Worm (Caenorhabditis elegans): ENCODE results near the gene gen-1.

gen-1 gene

DNA sequence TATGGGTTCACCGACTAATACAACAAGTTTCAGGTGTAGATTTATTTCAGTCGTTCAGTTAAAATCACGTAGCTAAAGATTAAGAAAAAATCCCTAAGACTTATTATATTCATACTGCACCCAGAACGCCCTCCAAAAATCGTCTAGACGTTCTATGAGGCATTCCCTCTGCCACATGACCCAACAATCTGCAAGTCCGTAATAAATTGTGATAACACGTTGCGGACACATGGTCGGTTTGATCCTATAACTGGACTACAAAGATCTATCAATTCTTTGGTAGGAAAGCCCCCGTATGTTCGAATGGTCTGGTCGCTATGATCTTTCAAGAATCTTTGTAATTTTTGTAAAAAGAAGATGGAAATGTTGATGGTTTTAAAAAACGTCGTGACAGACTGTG is 32.0 kb downstream of the gen-1 start:
- peak; percentile 41 for TF ChIP-seq blmp-1 (tag; optimal IDR thresholded peaks at IDR 0.05; ENCODE audit: insufficient read depth)
- TF ChIP-seq lin-13 (GFP tag; optimal IDR thresholded peaks at IDR 0.05) = no peak
- no peak for TF ChIP-seq unc-62 (GFP tag; optimal IDR thresholded peaks at IDR 0.05)
- peak; percentile 56 for TF ChIP-seq sma-9 (GFP tag; optimal IDR thresholded peaks at IDR 0.05)
- no peak for TF ChIP-seq sma-9 (tag; optimal IDR thresholded peaks at IDR 0.05)
- TF ChIP-seq ztf-1 (GFP tag; conservative IDR thresholded peaks at IDR 0.05) = no peak
- TF ChIP-seq skn-1 (tag; optimal IDR thresholded peaks at IDR 0.05) = no peak
- TF ChIP-seq nhr-21 (tag; optimal IDR thresholded peaks at IDR 0.05) = peak; percentile 57

DNA sequence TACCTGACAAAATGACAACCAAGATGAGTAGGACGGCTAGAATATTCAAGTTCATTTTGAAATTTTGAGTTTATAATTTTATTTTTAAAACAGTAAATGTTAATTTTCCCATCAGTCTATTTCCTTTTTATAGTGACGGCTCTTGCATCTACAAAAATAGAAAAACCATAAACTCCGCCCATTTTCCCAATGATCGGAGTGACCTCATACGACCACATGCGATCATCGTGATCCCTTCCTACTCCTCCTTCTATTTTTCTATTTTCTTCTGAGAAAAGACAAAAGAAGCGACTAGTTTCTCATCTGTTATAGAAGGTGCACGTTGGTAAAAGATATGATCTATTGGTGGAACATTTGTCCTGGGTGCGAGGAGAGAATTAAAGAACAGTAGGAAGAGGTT is 32.5 kb downstream of the gen-1 start, which contains the start of gene C23G10.11:
C23G10.11 (minus strand) TSS at position 101 of the 400 bp plus-strand sequence.
- TF ChIP-seq R02D3.7 (tag; optimal IDR thresholded peaks at IDR 0.05) (no peak), lsy-2 (tag; optimal IDR thresholded peaks at IDR 0.05) (no peak), ztf-4 (tag; optimal IDR thresholded peaks at IDR 0.05) (no peak)

DNA sequence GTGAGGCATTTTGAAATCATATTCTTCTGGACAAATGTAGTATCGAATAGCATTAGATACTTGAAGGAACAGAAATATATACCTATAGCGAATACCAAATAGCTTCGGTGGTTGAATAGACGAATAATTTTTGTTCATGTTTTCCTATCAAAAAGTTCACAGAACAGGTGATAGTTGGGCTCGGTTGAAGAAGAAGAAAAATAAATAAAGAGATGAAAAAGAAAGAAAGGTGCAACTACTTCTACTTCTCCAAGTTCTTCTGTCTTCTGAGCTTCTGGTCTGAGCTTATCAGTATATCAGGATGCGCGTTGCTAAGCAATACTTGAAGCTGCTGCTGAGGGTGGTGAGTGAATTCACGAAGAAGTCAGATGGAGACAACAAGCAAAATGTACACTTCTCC is 34.0 kb downstream of the gen-1 start, which contains the start of gene C23G10.10:
C23G10.10 (minus strand) TSS at position 101 of the 400 bp plus-strand sequence.
- no peak for TF ChIP-seq lin-39 (tag; optimal IDR thresholded peaks at IDR 0.05)
- no peak for TF ChIP-seq R02D3.7 (tag; optimal IDR thresholded peaks at IDR 0.05)
- no peak for TF ChIP-seq snpc-4 (tag; optimal IDR thresholded peaks at IDR 0.05)
- no peak for TF ChIP-seq Y55F3AM.14 (GFP tag; optimal IDR thresholded peaks at IDR 0.05)
- no peak for TF ChIP-seq unc-62 (GFP tag; optimal IDR thresholded peaks at IDR 0.05)
- no peak for TF ChIP-seq nhr-77 (tag; optimal IDR thresholded peaks at IDR 0.05)
- no peak for TF ChIP-seq nhr-25 (tag; optimal IDR thresholded peaks at IDR 0.05)
- no peak for TF ChIP-seq ztf-4 (tag; optimal IDR thresholded peaks at IDR 0.05)
- TF ChIP-seq lin-11 (tag; optimal IDR thresholded peaks at IDR 0.05) = no peak
- no peak for TF ChIP-seq dmd-4 (tag; optimal IDR thresholded peaks at IDR 0.05)
- no peak for TF ChIP-seq nhr-23 (tag; optimal IDR thresholded peaks at IDR 0.05)

ce11 chrIII:6210215-6210822 is 37.6 kb downstream of the gen-1 start:
- TF ChIP-seq snpc-4 (tag; optimal IDR thresholded peaks at IDR 0.05) (peak; percentile 8), ZK546.5 (tag; optimal IDR thresholded peaks at IDR 0.05) (no peak), sma-3 (GFP tag; optimal IDR thresholded peaks at IDR 0.05) (no peak), Y55F3AM.14 (GFP tag; optimal IDR thresholded peaks at IDR 0.05) (no peak)

ce11 chrIII:6208984-6209383 is 39.0 kb downstream of the gen-1 start, which contains the start of gene C23G10.1:
Gene C23G10.1, plus strand, starts transcription at chrIII:6209284.
- no peak for TF ChIP-seq alr-1 (tag; optimal IDR thresholded peaks at IDR 0.05)
- no peak for TF ChIP-seq ama-1 (optimal IDR thresholded peaks at IDR 0.05)
- TF ChIP-seq fos-1 (tag; optimal IDR thresholded peaks at IDR 0.05) = no peak
- TF ChIP-seq lin-11 (tag; optimal IDR thresholded peaks at IDR 0.05) = no peak
- TF ChIP-seq zag-1 (tag; optimal IDR thresholded peaks at IDR 0.05) = no peak
- TF ChIP-seq nhr-23 (tag; optimal IDR thresholded peaks at IDR 0.05) = no peak
- TF ChIP-seq nhr-10 (tag; optimal IDR thresholded peaks at IDR 0.05) = no peak
- TF ChIP-seq blmp-1 (tag; optimal IDR thresholded peaks at IDR 0.05; ENCODE audit: insufficient read depth) = no peak
- TF ChIP-seq lin-13 (GFP tag; optimal IDR thresholded peaks at IDR 0.05) = no peak
- TF ChIP-seq nhr-25 (tag; optimal IDR thresholded peaks at IDR 0.05) = no peak
- TF ChIP-seq sma-3 (GFP tag; optimal IDR thresholded peaks at IDR 0.05) = no peak
- TF ChIP-seq mab-5 (tag; optimal IDR thresholded peaks at IDR 0.05) = no peak
- no peak for TF ChIP-seq nhr-12 (tag; optimal IDR thresholded peaks at IDR 0.05)
- TF ChIP-seq elt-3 (tag; optimal IDR thresholded peaks at IDR 0.05) = no peak
- TF ChIP-seq skn-1 (tag; optimal IDR thresholded peaks at IDR 0.05) = no peak
- TF ChIP-seq ZK546.5 (tag; optimal IDR thresholded peaks at IDR 0.05) = no peak

DNA sequence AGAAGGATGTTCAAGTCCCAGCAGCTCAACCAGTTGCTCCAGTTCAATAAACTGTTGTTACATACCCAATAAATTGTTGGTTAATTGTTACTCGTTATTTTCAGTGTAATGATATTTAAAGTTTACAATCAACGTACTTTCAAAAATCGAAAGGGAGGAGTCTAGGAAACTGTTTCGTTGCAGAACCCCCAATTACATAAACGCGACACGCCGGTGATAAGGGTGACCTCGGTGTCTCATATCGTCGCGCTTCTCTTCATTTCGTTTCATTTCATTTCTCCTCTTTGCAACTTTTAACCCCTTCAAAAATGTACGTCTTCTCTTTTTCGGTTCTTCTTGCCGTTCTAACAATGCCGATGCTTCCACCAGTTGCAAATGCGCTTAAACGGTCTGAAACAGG is 40.1 kb downstream of the gen-1 start, which contains the start of gene C23G10.2:
C23G10.2 (plus strand) TSS at position 184 of the 400 bp plus-strand sequence.
- TF ChIP-seq nhr-21 (tag; optimal IDR thresholded peaks at IDR 0.05) = no peak
- TF ChIP-seq snpc-4 (tag; optimal IDR thresholded peaks at IDR 0.05) = no peak
- no peak for TF ChIP-seq C34F6.9 (tag; optimal IDR thresholded peaks at IDR 0.05)
- no peak for TF ChIP-seq sem-4 (tag; optimal IDR thresholded peaks at IDR 0.05)
- no peak for TF ChIP-seq nhr-11 (tag; optimal IDR thresholded peaks at IDR 0.05)
- TF ChIP-seq ama-1 (optimal IDR thresholded peaks at IDR 0.05) = no peak
- no peak for TF ChIP-seq sma-9 (GFP tag; optimal IDR thresholded peaks at IDR 0.05)
- TF ChIP-seq sma-9 (tag; optimal IDR thresholded peaks at IDR 0.05) = no peak
- TF ChIP-seq blmp-1 (tag; optimal IDR thresholded peaks at IDR 0.05; ENCODE audit: insufficient read depth) = no peak
- TF ChIP-seq ceh-82 (tag; optimal IDR thresholded peaks at IDR 0.05) = no peak
- TF ChIP-seq ZK546.5 (tag; optimal IDR thresholded peaks at IDR 0.05) = no peak
- no peak for TF ChIP-seq lsy-2 (tag; optimal IDR thresholded peaks at IDR 0.05)
